Worm (Caenorhabditis elegans) whole organism, L2 larva: ENCODE measurements around the gene C18D11.7.
"Not testable (repeated sequence)": the region's sequence is repeated elsewhere in the genome, so short reads cannot be mapped to it uniquely, and the experiment has no call there.

Experiments used
- C34F6.9 ChIP-seq: fragments of 150-350 bp; optimal IDR thresholded peaks from 2 replicates; lab custom pipeline; 2014; ENCODE audit warnings: missing biosample characterization, missing genetic modification characterization
- F13H6.1 ChIP-seq: sonication (generic microtip); optimal IDR thresholded peaks from 2 replicates; lab custom pipeline; 2016; ENCODE audit warnings: missing genetic modification characterization, missing compliant biosample characterization
- ZK546.5 ChIP-seq: sonication (generic microtip); optimal IDR thresholded peaks from 2 replicates; lab custom pipeline; 2017; ENCODE audit warnings: missing biosample characterization, missing genetic modification characterization
- alr-1 ChIP-seq: fragments of 150-350 bp; optimal IDR thresholded peaks from 2 replicates; lab custom pipeline; 2014; ENCODE audit warnings: missing biosample characterization, missing genetic modification characterization
- aly-2 ChIP-seq: fragments of 150-350 bp; optimal IDR thresholded peaks from 2 replicates; lab custom pipeline; 2014; ENCODE audit warnings: missing biosample characterization, missing genetic modification characterization
- ama-1 ChIP-seq: fragments of 150-350 bp; optimal IDR thresholded peaks from 2 replicates; lab custom pipeline; 2018; ENCODE audit warnings: inconsistent platforms
- crh-2 ChIP-seq: sonication (generic microtip); optimal IDR thresholded peaks from 2 replicates; lab custom pipeline; 2017; ENCODE audit warnings: missing biosample characterization, missing genetic modification characterization
- dmd-4 ChIP-seq: sonication (generic microtip); optimal IDR thresholded peaks from 2 replicates; lab custom pipeline; 2017; ENCODE audit warnings: missing biosample characterization, missing genetic modification characterization
- egl-27 ChIP-seq: sonication (generic microtip); optimal IDR thresholded peaks from 3 replicates; lab custom pipeline; 2017; ENCODE audit warnings: missing biosample characterization, missing genetic modification reagents, missing genetic modification characterization
- elt-1 ChIP-seq: fragments of 150-350 bp; optimal IDR thresholded peaks from 2 replicates; lab custom pipeline; 2014; ENCODE audit warnings: missing biosample characterization, missing genetic modification characterization
- fos-1 ChIP-seq: fragments of 150-350 bp; optimal IDR thresholded peaks from 2 replicates; lab custom pipeline; 2014; ENCODE audit warnings: missing biosample characterization, missing genetic modification characterization
- gmeb-1 ChIP-seq: fragments of 150-350 bp; optimal IDR thresholded peaks from 2 replicates; lab custom pipeline; 2014; ENCODE audit warnings: missing biosample characterization, missing genetic modification characterization
- lin-11 ChIP-seq: fragments of 150-350 bp; sonication (generic microtip); optimal IDR thresholded peaks from 2 replicates; lab custom pipeline; 2014; ENCODE audit warnings: missing biosample characterization, missing genetic modification characterization, inconsistent platforms, mixed read lengths
- lin-13 ChIP-seq: fragments of 150-350 bp; optimal IDR thresholded peaks from 2 replicates; lab custom pipeline; 2014; ENCODE audit warnings: missing biosample characterization, missing genetic modification reagents, missing genetic modification characterization
- lsy-2 ChIP-seq, 2 experiments: fragments of 150-350 bp in 1 of 2; sonication (generic microtip) in 1 of 2; optimal IDR thresholded peaks; 2 replicates each; lab custom pipeline; 2014 to 2017; ENCODE audit warnings: missing biosample characterization in 2 of 2, missing genetic modification characterization in 2 of 2
- mab-5 ChIP-seq: fragments of 150-350 bp; optimal IDR thresholded peaks from 2 replicates; lab custom pipeline; 2014; ENCODE audit warnings: missing biosample characterization, missing genetic modification characterization
- mdl-1 ChIP-seq, 2 experiments: fragments of 150-350 bp in 1 of 2; sonication (generic microtip) in 1 of 2; optimal IDR thresholded peaks; 2 replicates each; lab custom pipeline; 2017; ENCODE audit warnings: missing biosample characterization in 2 of 2, missing genetic modification characterization in 2 of 2
- nhr-129 ChIP-seq: fragments of 150-350 bp; optimal IDR thresholded peaks from 2 replicates; lab custom pipeline; 2014; ENCODE audit warnings: missing biosample characterization, missing genetic modification characterization
- nhr-21 ChIP-seq: fragments of 150-350 bp; optimal IDR thresholded peaks from 2 replicates; lab custom pipeline; 2014; ENCODE audit warnings: missing biosample characterization, missing genetic modification characterization
- nhr-237 ChIP-seq: fragments of 150-350 bp; optimal IDR thresholded peaks from 2 replicates; lab custom pipeline; 2014; ENCODE audit warnings: missing biosample characterization, missing genetic modification characterization
- nhr-25 ChIP-seq: fragments of 150-350 bp; sonication (generic microtip); optimal IDR thresholded peaks from 3 replicates; lab custom pipeline; 2014; ENCODE audit warnings: missing biosample characterization, missing genetic modification characterization
- nhr-77 ChIP-seq: fragments of 150-350 bp; optimal IDR thresholded peaks from 2 replicates; lab custom pipeline; 2014; ENCODE audit warnings: missing biosample characterization, missing genetic modification characterization
- sem-4 ChIP-seq: fragments of 150-350 bp; optimal IDR thresholded peaks from 2 replicates; lab custom pipeline; 2014; ENCODE audit warnings: missing biosample characterization, missing genetic modification reagents, missing genetic modification characterization
- skn-1 ChIP-seq: sonication (generic microtip); optimal IDR thresholded peaks from 2 replicates; lab custom pipeline; 2017; ENCODE audit warnings: missing biosample characterization, missing genetic modification characterization
- sma-3 ChIP-seq: sonication (generic microtip); optimal IDR thresholded peaks from 2 replicates; lab custom pipeline; 2016; ENCODE audit warnings: missing genetic modification reagents, missing genetic modification characterization, missing compliant biosample characterization
- sma-9 ChIP-seq, 2 experiments: fragments of 150-350 bp in 1 of 2; sonication (generic microtip) in 1 of 2; optimal IDR thresholded peaks; 2 replicates each; lab custom pipeline; 2014 to 2016; ENCODE audit warnings: missing genetic modification characterization in 2 of 2, mild to moderate bottlenecking in 1 of 2, missing biosample characterization in 1 of 2, missing compliant biosample characterization in 1 of 2, missing genetic modification reagents in 1 of 2, moderate library complexity in 1 of 2
- snpc-4 ChIP-seq: fragments of 150-350 bp; optimal IDR thresholded peaks from 2 replicates; lab custom pipeline; 2014; ENCODE audit warnings: missing biosample characterization, missing genetic modification characterization
- unc-55 ChIP-seq: fragments of 150-350 bp; sonication (generic microtip); optimal IDR thresholded peaks from 3 replicates; lab custom pipeline; 2014; ENCODE audit warnings: missing biosample characterization, missing genetic modification reagents, missing genetic modification characterization
- unc-62 ChIP-seq: fragments of 150-350 bp; optimal IDR thresholded peaks from 2 replicates; lab custom pipeline; 2014; ENCODE audit warnings: missing biosample characterization, missing genetic modification reagents, missing genetic modification characterization
- zag-1 ChIP-seq: fragments of 150-350 bp; optimal IDR thresholded peaks from 2 replicates; lab custom pipeline; 2014; ENCODE audit warnings: missing biosample characterization, missing genetic modification characterization
- ztf-11 ChIP-seq: sonication (generic microtip); optimal IDR thresholded peaks from 2 replicates; lab custom pipeline; 2017; ENCODE audit warnings: missing biosample characterization, missing genetic modification characterization
- ztf-4 ChIP-seq: fragments of 150-350 bp; optimal IDR thresholded peaks from 2 replicates; lab custom pipeline; 2014; ENCODE audit warnings: missing biosample characterization, missing genetic modification characterization

The C18D11.7 gene

ce11 chrIII:11808818-11809217 is 2.2 kb upstream of the C18D11.7 start, which contains the start of gene C18D11.9:
C18D11.9 (plus strand) TSS chrIII:11809118.
- no peak for TF ChIP-seq lsy-2 (tag; optimal IDR thresholded peaks at IDR 0.05; lab: Kevin White, UChicago)
- TF ChIP-seq mab-5 (tag; lab: Kevin White, UChicago), result no peak
- TF ChIP-seq ztf-11 (tag; lab: Kevin White, UChicago), result no peak
- TF ChIP-seq nhr-129, result no peak
- no peak for TF ChIP-seq elt-1 (tag; lab: Kevin White, UChicago)
- TF ChIP-seq C34F6.9 (tag; lab: Kevin White, UChicago), result no peak
- TF ChIP-seq unc-62 (GFP tag; lab: Kevin White, UChicago), result no peak
- no peak for TF ChIP-seq ama-1 (lab: Kevin White, UChicago)
- TF ChIP-seq lin-13 (GFP tag; lab: Kevin White, UChicago), result no peak
- no peak for TF ChIP-seq skn-1
- no peak for TF ChIP-seq ZK546.5
- TF ChIP-seq, all 48 proteins: peak for 0

DNA sequence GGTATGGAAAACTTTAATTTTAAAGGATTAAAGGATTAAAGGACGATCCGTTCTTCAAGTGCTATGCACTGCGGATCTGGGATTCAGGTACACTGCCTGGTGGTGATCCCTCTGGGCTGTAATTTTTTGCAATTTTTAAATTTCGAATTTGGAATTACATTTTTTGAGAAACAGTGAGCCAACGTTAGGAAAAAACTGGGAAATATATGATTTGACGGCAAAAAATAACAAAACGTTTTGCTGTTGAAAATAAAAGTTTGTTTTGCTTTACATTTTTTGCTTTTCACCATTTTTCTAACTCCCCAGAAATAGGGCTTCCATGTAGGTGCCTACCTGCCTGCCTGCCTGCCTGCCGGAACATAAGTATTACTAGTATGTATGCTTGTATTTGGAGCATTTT is 823 bp upstream of the C18D11.7 start, which contains the start of gene C18D11.10:
Gene C18D11.10, plus strand, starts transcription at position 301 of the 400 bp plus-strand sequence.
- TF ChIP-seq ama-1 (lab: Kevin White, UChicago), result no peak
- no peak for TF ChIP-seq lin-11 (tag; lab: Kevin White, UChicago)
- TF ChIP-seq mdl-1 (tag; optimal IDR thresholded peaks at IDR 0.05; lab: Kevin White, UChicago), result no peak
- TF ChIP-seq C34F6.9 (tag; lab: Kevin White, UChicago), result no peak

- TF ChIP-seq ztf-4 (tag; lab: Kevin White, UChicago) (no peak), nhr-237 (tag; lab: Kevin White, UChicago) (no peak), ZK546.5 (no peak), sem-4 (no peak), elt-1 (tag; lab: Kevin White, UChicago) (no peak), fos-1 (tag; lab: Kevin White, UChicago) (no peak), alr-1 (no peak), zag-1 (no peak), egl-27 (tag; lab: Kevin White, UChicago) (no peak), nhr-77 (tag; lab: Kevin White, UChicago) (no peak), aly-2 (no peak), F13H6.1 (tag; lab: Kevin White, UChicago) (no peak), dmd-4 (tag; lab: Kevin White, UChicago) (no peak), nhr-21 (tag; lab: Kevin White, UChicago) (no peak), unc-62 (GFP tag; lab: Kevin White, UChicago) (no peak)
Observed at ce11 chrIII:11795448-11795847, 11.1 kb downstream of the C18D11.7 start, which contains the start of gene twk-39. twk-39 (plus strand) TSS chrIII:11795748.

- TF ChIP-seq sma-3 (GFP tag; lab: Kevin White, UChicago) (no peak), sem-4 (peak; percentile 30)
Observed at ce11 chrIII:11794389-11794788, 12.2 kb downstream of the C18D11.7 start.

DNA sequence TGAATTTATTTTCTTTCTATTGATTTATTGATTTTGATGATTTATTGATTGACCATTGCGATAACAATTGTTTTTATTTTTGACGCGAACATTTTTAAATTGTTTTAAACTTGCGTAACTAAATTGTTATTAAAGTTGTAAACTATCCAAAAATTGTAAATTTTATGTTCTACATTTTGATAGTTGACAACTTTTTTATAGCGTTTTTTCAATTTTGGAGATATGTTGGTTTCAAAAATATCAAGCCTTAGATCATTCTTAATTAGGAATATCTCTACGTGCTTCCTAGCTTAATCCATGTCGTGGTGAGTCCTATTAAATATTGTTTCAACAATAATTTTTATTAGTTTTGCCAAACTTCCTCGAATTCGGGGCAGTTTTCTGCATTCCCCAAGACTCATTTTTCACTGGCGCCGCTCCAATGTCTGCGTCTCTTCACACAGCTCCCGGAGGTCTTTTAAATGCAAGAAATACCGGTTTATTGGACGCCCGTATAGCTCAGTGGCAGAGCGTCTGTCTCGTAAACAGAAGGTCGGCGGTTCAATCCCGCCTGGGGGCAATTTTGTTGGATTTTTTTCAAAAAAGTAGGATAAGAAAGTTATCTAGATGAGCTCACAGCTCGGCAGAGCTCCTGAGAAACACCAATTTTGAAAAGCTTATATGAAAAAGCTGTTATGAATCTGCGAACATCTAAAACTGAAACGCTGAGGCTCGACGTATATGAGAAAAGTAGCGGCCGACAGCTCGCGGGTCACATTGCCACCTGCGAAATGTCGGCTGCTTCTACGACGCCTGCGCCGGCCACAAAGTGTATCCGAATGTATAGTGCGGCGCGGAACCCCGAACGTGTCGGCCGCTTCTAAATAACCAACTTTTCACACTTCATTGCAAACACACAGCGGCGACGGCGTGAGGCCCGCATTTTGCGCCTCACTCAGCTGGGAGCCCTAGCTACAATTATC is 14.0 kb downstream of the C18D11.7 start, which contains the start of gene C24H11.2:
Gene C24H11.2, minus strand, starts transcription at position 51 of the 962 bp plus-strand sequence.
- TF ChIP-seq lsy-2 (tag; optimal IDR thresholded peaks at IDR 0.05; lab: Kevin White, UChicago), result peak in 1 of 2 experiments; percentile 31
- peak; percentile 59 for TF ChIP-seq nhr-129
- peak; percentile 50 for TF ChIP-seq unc-55 (GFP tag; lab: Kevin White, UChicago)
- peak; percentile 48 for TF ChIP-seq sma-9 (GFP tag; optimal IDR thresholded peaks at IDR 0.05; lab: Kevin White, UChicago)
- TF ChIP-seq sma-9 (tag; optimal IDR thresholded peaks at IDR 0.05; lab: Kevin White, UChicago), result not testable (repeated sequence)
- peak; percentile 41 for TF ChIP-seq nhr-25
- peak; percentile 54 for TF ChIP-seq sem-4
- peak; percentile 39 for TF ChIP-seq mab-5 (tag; lab: Kevin White, UChicago)
- peak; percentile 8 for TF ChIP-seq ztf-4 (tag; lab: Kevin White, UChicago)
- peak; percentile 46 for TF ChIP-seq C34F6.9 (tag; lab: Kevin White, UChicago)
- peak; percentile 53 for TF ChIP-seq crh-2 (tag; lab: Kevin White, UChicago)
- TF ChIP-seq F13H6.1 (tag; lab: Kevin White, UChicago), result peak; percentile 65
- TF ChIP-seq gmeb-1 (tag; lab: Kevin White, UChicago), result peak; percentile 72
- peak; percentile 49 for TF ChIP-seq lin-11 (tag; lab: Kevin White, UChicago)
- TF ChIP-seq fos-1 (tag; lab: Kevin White, UChicago), result peak; percentile 47
- peak; percentile 51 for TF ChIP-seq sma-3 (GFP tag; lab: Kevin White, UChicago)
- TF ChIP-seq egl-27 (tag; lab: Kevin White, UChicago), result peak; percentile 26
- peak; percentile 77 for TF ChIP-seq snpc-4 (tag; lab: Kevin White, UChicago)
